Worm (Caenorhabditis elegans) whole organism, late embryonic: ENCODE measurements around the gene iff-2.
A peak's percentile ranks its signal among the peaks of the same experiment; 100 is the strongest.

Source experiments
- ceh-19 ChIP-seq: fragments of 200-800 bp; sonication (Bioruptor generic); optimal IDR thresholded peaks from 2 replicates; lab custom pipeline; 2018; ENCODE audit warnings: mild to moderate bottlenecking, missing genetic modification characterization, missing compliant biosample characterization
- ceh-24 ChIP-seq: sonication (generic microtip); optimal IDR thresholded peaks from 2 replicates; lab custom pipeline; 2016; ENCODE audit warnings: mild to moderate bottlenecking, missing genetic modification characterization, missing compliant biosample characterization
- che-1 ChIP-seq: sonication (generic microtip); optimal IDR thresholded peaks from 2 replicates; lab custom pipeline; 2016; ENCODE audit warnings: mild to moderate bottlenecking, missing genetic modification characterization, missing compliant biosample characterization
- dmd-4 ChIP-seq: sonication (generic microtip); optimal IDR thresholded peaks from 2 replicates; lab custom pipeline; 2016; ENCODE audit warnings: borderline replicate concordance, missing genetic modification characterization, missing compliant biosample characterization
- elt-2 ChIP-seq: sonication (generic microtip); optimal IDR thresholded peaks from 2 replicates; lab custom pipeline; 2016; ENCODE audit warnings: missing genetic modification reagents, missing genetic modification characterization, missing compliant biosample characterization
- fax-1 ChIP-seq: sonication (generic microtip); optimal IDR thresholded peaks from 2 replicates; lab custom pipeline; 2016; ENCODE audit warnings: missing genotype, missing genetic modification characterization, missing compliant biosample characterization
- fkh-6 ChIP-seq: sonication (generic microtip); optimal IDR thresholded peaks from 2 replicates; lab custom pipeline; 2016; ENCODE audit warnings: missing genetic modification characterization, missing compliant biosample characterization
- hlh-30 ChIP-seq: sonication (generic microtip); optimal IDR thresholded peaks from 2 replicates; lab custom pipeline; 2017; ENCODE audit warnings: antibody characterized with exemption, missing genetic modification characterization, missing compliant biosample characterization; ENCODE audit not compliant: insufficient read depth
- hlh-8 ChIP-seq: sonication (generic microtip); optimal IDR thresholded peaks from 2 replicates; lab custom pipeline; 2016; ENCODE audit warnings: missing genotype, missing genetic modification characterization, missing compliant biosample characterization
- pax-1 ChIP-seq: fragments of 150-350 bp; optimal IDR thresholded peaks from 2 replicates; lab custom pipeline; 2014; ENCODE audit warnings: missing biosample characterization, missing genetic modification characterization
- ref-2 ChIP-seq: sonication (generic microtip); optimal IDR thresholded peaks from 2 replicates; lab custom pipeline; 2016; ENCODE audit warnings: missing genetic modification characterization, missing compliant biosample characterization
- sox-4 ChIP-seq: sonication (generic microtip); optimal IDR thresholded peaks from 2 replicates; lab custom pipeline; 2017; ENCODE audit warnings: mild to moderate bottlenecking, missing genetic modification characterization, inconsistent platforms, missing compliant biosample characterization
- tbx-7 ChIP-seq: sonication (generic microtip); optimal IDR thresholded peaks from 2 replicates; lab custom pipeline; 2016; ENCODE audit warnings: missing genotype, missing genetic modification characterization, missing compliant biosample characterization
- ttx-3 ChIP-seq: sonication (generic microtip); optimal IDR thresholded peaks from 2 replicates; lab custom pipeline; 2016; ENCODE audit warnings: missing genetic modification reagents, missing genetic modification characterization, missing compliant biosample characterization
- unc-3 ChIP-seq, 2 experiments: fragments of 200-800 bp in 1 of 2; sonication (Bioruptor generic) in 1 of 2; sonication (generic microtip) in 1 of 2; conservative IDR thresholded peaks in 1 of 2; optimal IDR thresholded peaks in 1 of 2; 2 replicates each; pipeline versions ENCODE4 v1.3.6 to Lab custom; 2016 to 2022; ENCODE audit warnings: missing compliant biosample characterization in 2 of 2, missing genetic modification characterization in 2 of 2, missing genetic modification reagents in 1 of 2

The iff-2 gene

ce11 chrII:8515521-8515920 lies 45.6 kb downstream of the iff-2 start:
- TF ChIP-seq elt-2 (tag; lab: Kevin White, UChicago) (peak; percentile 80), ceh-24 (tag; lab: Kevin White, UChicago) (no peak)

ce11 chrII:8514729-8515128 lies 46.4 kb downstream of the iff-2 start, which contains the start of gene ctg-2:
Gene ctg-2 (plus strand): TSS chrII:8515054.
- TF ChIP-seq pax-1 (tag; lab: Kevin White, UChicago) (no peak), hlh-8 (no peak), tbx-7 (no peak), che-1 (tag; lab: Kevin White, UChicago) (no peak), hlh-30 (tag; lab: Kevin White, UChicago) (no peak), fkh-6 (tag; lab: Kevin White, UChicago) (no peak), sox-4 (no peak), ceh-19 (GFP tag; lab: Kevin White, UChicago) (no peak), ref-2 (no peak), dmd-4 (no peak), fax-1 (no peak), ttx-3 (tag; lab: Kevin White, UChicago) (no peak), unc-3 (GFP tag; conservative IDR thresholded peaks at IDR 0.05; lab: Robert Waterston, UW) (no peak), unc-3 (tag; optimal IDR thresholded peaks at IDR 0.05; lab: Kevin White, UChicago) (no peak)
